In genomic region chr3R:11876750-11877149, dm6 we compare ENCODE assay signal across 2 fruit fly cellular contexts.
A peak's percentile ranks its signal among the peaks of the same experiment; 100 is the strongest.
TF ChIP-seq lines count a peak whose summit lies in the region.

No protein-coding gene starts in this region.

- no peak for TF ChIP-seq CTCF in whole organism, embryonic (GFP tag; optimal IDR thresholded peaks at IDR 0.05; lab: Kevin White, UChicago)

TF ChIP-seq in whole organism, adult, 20 proteins besides CTCF, POLR2A, EP300 and RAD21:
- TF ChIP-seq tj (GFP tag; optimal IDR thresholded peaks at IDR 0.05; lab: Kevin White, UChicago): peak; percentile 100
- no peak for TF ChIP-seq Crg-1 (GFP tag; optimal IDR thresholded peaks at IDR 0.05; lab: Kevin White, UChicago)

TF ChIP-seq in whole organism, embryonic, 481 proteins besides CTCF, POLR2A, EP300 and RAD21:
- peak; percentile 5 for TF ChIP-seq Deaf1 (tag; optimal IDR thresholded peaks at IDR 0.05; lab: Kevin White, UChicago)
- TF ChIP-seq CG17186 (GFP tag; optimal IDR thresholded peaks at IDR 0.05; lab: Kevin White, UChicago): no peak
